Worm (Caenorhabditis elegans): ENCODE results near the gene Y50E8A.22.

Y50E8A.22 gene

DNA sequence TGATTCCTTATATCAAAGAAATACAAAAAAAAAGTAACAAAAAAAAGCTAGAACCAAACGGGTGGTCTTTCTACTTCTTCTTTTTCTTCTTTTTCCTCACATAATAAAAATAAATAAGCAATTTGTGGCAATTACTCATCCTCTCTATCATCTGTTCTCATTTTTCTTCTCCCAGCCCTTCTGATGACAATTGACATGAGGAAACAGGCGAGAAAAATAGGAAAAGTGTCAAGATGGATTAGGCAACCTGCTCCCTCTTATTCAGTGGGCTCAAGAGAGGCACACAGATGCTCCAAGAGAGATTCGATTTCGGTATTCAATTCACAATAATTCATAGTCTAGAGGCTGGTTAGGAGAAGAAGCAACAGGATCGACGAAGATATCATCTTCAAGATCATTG is 41.9 kb upstream of the Y50E8A.22 start:
- TF ChIP-seq snpc-4 (tag; optimal IDR thresholded peaks at IDR 0.05) (no peak), unc-120 (tag; optimal IDR thresholded peaks at IDR 0.05; ENCODE audit: poor library complexity, severe bottlenecking) (peak; percentile 43), bed-3 (GFP tag; optimal IDR thresholded peaks at IDR 0.05) (no peak), mls-2 (tag; optimal IDR thresholded peaks at IDR 0.05) (no peak), drap-1 (GFP tag; optimal IDR thresholded peaks at IDR 0.05) (no peak), M03D4.4 (tag; optimal IDR thresholded peaks at IDR 0.05) (no peak), hlh-1 (tag; optimal IDR thresholded peaks at IDR 0.05) (no peak), ces-1 (GFP tag; optimal IDR thresholded peaks at IDR 0.05) (peak; percentile 75), flh-1 (GFP tag; optimal IDR thresholded peaks at IDR 0.05) (no peak), unc-62 (GFP tag; optimal IDR thresholded peaks at IDR 0.05) (peak; percentile 82)

DNA sequence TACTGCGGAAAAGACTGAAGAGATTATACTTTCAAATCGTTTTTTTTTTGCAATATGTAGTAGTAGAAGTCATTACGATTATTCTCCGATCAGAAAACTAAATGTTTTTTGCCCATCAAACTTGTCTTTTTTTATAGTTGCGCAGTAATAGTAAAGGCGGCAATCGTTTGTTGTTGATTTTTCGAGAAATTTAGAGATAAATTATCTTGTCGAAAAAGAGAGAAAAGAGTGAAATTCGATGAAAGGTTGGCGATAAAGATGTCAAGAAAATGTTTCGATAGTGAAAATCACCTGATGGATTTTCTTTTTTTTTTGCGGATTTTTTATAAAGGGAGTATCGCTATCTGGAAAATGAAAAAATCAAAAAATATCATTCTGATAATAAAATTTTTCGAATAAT is 39.6 kb upstream of the Y50E8A.22 start:
- TF ChIP-seq sptf-1 (tag; optimal IDR thresholded peaks at IDR 0.05): no peak
- no peak for TF ChIP-seq ceh-43 (GFP tag; optimal IDR thresholded peaks at IDR 0.05)
- TF ChIP-seq ham-2 (GFP tag; optimal IDR thresholded peaks at IDR 0.05): no peak
- TF ChIP-seq ztf-11 (tag; optimal IDR thresholded peaks at IDR 0.05): no peak
- no peak for TF ChIP-seq ceh-83 (GFP tag; optimal IDR thresholded peaks at IDR 0.05)
- no peak for TF ChIP-seq lin-32 (GFP tag; optimal IDR thresholded peaks at IDR 0.05)
- TF ChIP-seq nhr-2 (tag; optimal IDR thresholded peaks at IDR 0.05): no peak
- no peak for TF ChIP-seq nhr-237 (tag; optimal IDR thresholded peaks at IDR 0.05)
- TF ChIP-seq mep-1 (tag; optimal IDR thresholded peaks at IDR 0.05): no peak
- TF ChIP-seq mab-5 (tag; optimal IDR thresholded peaks at IDR 0.05): no peak
- no peak for TF ChIP-seq flh-1 (GFP tag; optimal IDR thresholded peaks at IDR 0.05)
- no peak for TF ChIP-seq elt-1 (tag; optimal IDR thresholded peaks at IDR 0.05; ENCODE audit: borderline replicate concordance, insufficient read depth)
- no peak for TF ChIP-seq cnd-1 (tag; optimal IDR thresholded peaks at IDR 0.05)

DNA sequence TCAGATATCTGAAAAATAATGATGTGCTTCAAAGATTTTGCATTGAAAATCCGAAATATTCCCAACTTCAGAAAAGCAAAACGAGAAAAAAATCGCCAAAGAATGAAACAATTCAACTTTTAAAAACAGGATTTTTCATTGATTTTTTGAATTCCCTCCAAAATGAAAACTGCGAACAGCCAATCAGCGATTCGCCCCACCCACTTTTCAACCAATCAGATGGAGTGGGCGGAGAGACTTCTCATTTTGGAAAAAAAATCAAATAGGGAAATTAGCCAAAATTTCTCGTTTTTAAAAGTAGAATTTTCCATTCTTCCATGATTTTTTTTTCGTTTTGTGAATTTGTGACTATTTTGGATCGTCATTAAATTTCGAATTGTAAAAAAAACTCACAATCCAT is 35.9 kb upstream of the Y50E8A.22 start:
- no peak for TF ChIP-seq elt-3 (tag; optimal IDR thresholded peaks at IDR 0.05)
- TF ChIP-seq drap-1 (GFP tag; optimal IDR thresholded peaks at IDR 0.05): no peak
- TF ChIP-seq unc-39 (tag; optimal IDR thresholded peaks at IDR 0.05): no peak
- TF ChIP-seq lsy-2 (tag; optimal IDR thresholded peaks at IDR 0.05): no peak
- no peak for TF ChIP-seq pha-4 (tag; optimal IDR thresholded peaks at IDR 0.05)
- no peak for TF ChIP-seq zip-8 (tag; optimal IDR thresholded peaks at IDR 0.05)
- no peak for TF ChIP-seq ztf-11 (tag; optimal IDR thresholded peaks at IDR 0.05)
- no peak for TF ChIP-seq nhr-76 (tag; optimal IDR thresholded peaks at IDR 0.05)

DNA sequence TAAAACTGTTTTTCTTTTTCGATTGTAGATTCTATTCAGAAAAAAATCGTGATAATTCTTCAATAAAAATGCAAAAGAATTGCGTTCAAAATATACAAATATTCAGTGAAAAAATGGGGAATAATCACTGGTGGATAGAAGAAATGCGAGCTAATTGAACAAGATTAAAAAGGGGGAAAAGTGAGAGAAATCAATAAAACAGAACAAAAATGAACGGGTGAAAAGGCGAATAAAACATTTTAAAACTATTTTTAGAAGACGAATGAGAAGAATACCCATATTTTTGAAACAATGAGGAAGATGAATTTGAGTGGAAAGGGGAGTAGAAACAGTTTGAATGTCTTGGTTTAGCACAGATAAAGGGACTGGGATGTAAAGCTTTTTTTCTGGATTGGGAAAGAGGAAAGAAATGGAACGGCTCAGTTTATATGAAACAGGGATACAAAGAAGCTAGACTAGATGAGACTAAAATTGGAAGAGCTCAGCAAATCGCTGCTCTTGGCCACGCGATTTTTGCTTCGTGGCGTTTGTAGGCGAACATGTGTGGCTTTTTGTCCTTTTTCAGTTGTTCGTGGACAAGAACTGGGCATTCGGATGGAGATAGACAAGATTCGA is 35.4 kb upstream of the Y50E8A.22 start, which contains the start of gene Y50E8A.12:
Y50E8A.12 (minus strand) TSS at position 51 of the 615 bp plus-strand sequence.
- TF ChIP-seq nhr-28 (tag; optimal IDR thresholded peaks at IDR 0.05) (no peak), ceh-43 (GFP tag; optimal IDR thresholded peaks at IDR 0.05) (no peak), bed-3 (GFP tag; optimal IDR thresholded peaks at IDR 0.05) (no peak), blmp-1 (tag; optimal IDR thresholded peaks at IDR 0.05) (no peak), elt-1 (tag; optimal IDR thresholded peaks at IDR 0.05; ENCODE audit: borderline replicate concordance, insufficient read depth) (no peak), ham-2 (GFP tag; optimal IDR thresholded peaks at IDR 0.05) (no peak), zip-8 (tag; optimal IDR thresholded peaks at IDR 0.05) (no peak), drap-1 (GFP tag; optimal IDR thresholded peaks at IDR 0.05) (no peak), tbx-8 (GFP tag; optimal IDR thresholded peaks at IDR 0.05) (no peak), lin-32 (GFP tag; optimal IDR thresholded peaks at IDR 0.05) (no peak), nhr-12 (tag; optimal IDR thresholded peaks at IDR 0.05) (no peak), elt-3 (tag; optimal IDR thresholded peaks at IDR 0.05) (no peak), sptf-1 (tag; optimal IDR thresholded peaks at IDR 0.05) (no peak)

DNA sequence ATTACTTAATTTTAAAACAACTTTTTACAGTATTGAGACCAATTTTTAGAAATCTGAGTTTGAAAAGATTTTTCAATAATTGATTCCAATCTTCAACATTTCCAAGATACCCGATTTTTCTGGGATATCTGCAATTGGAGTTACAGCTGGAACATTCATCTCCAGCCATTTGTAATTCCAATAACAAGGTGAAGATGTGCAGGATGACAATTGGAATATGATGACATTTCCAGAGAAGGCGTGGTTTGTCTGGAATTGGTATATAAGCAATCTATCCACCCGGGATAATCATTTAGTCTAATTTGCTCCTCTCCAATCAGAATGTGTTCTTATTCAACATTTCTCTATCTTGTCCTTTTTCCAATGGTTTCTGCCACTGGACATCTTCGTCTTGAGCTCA is 32.2 kb upstream of the Y50E8A.22 start, which contains the start of gene Y50E8A.11:
Y50E8A.11 (plus strand) TSS at position 301 of the 400 bp plus-strand sequence.
- no peak for TF ChIP-seq M03D4.4 (tag; optimal IDR thresholded peaks at IDR 0.05)
- no peak for TF ChIP-seq nhr-76 (tag; optimal IDR thresholded peaks at IDR 0.05)
- no peak for TF ChIP-seq ceh-43 (GFP tag; optimal IDR thresholded peaks at IDR 0.05)
- TF ChIP-seq mls-2 (tag; optimal IDR thresholded peaks at IDR 0.05): no peak
- TF ChIP-seq nhr-237 (tag; optimal IDR thresholded peaks at IDR 0.05): no peak
